Fruit fly (Drosophila melanogaster): ENCODE results near the gene CG31668.

CG31668 gene

dm6 chr2L:2193357-2193780, 12.6 kb downstream of the CG31668 start (continued):
- TF ChIP-seq trh (GFP tag; optimal IDR thresholded peaks at IDR 0.05) = no peak
- TF ChIP-seq CG15601 (tag; optimal IDR thresholded peaks at IDR 0.05) = peak; percentile 65
- peak; percentile 76 for TF ChIP-seq oc (tag; optimal IDR thresholded peaks at IDR 0.05)
- TF ChIP-seq vfl (GFP tag; optimal IDR thresholded peaks at IDR 0.05) = peak; percentile 26
- TF ChIP-seq CG13287 (GFP tag; IDR thresholded peaks at IDR 0.05; ENCODE audit: partially characterized antibody) = no peak
- TF ChIP-seq hb (GFP tag; IDR thresholded peaks at IDR 0.05; ENCODE audit: partially characterized antibody) = no peak
- TF ChIP-seq Adf1 (GFP tag; IDR thresholded peaks at IDR 0.05) = no peak
- peak in 1 of 2 experiments; percentile 45 for TF ChIP-seq Hr51 (GFP tag; optimal IDR thresholded peaks at IDR 0.05)
- no peak for TF ChIP-seq D19B (GFP tag; optimal IDR thresholded peaks at IDR 0.05)
- no peak for TF ChIP-seq gem (tag; optimal IDR thresholded peaks at IDR 0.05)
- no peak for TF ChIP-seq wdn (GFP tag; IDR thresholded peaks at IDR 0.05)
- peak; percentile 28 for TF ChIP-seq CG1233 (GFP tag; optimal IDR thresholded peaks at IDR 0.05)
- TF ChIP-seq onecut (GFP tag; IDR thresholded peaks at IDR 0.05) = peak; percentile 53
- TF ChIP-seq Sry-β (GFP tag; optimal IDR thresholded peaks at IDR 0.05) = peak; percentile 69
- TF ChIP-seq ken (GFP tag; IDR thresholded peaks at IDR 0.05) = no peak
- no peak for TF ChIP-seq usp (GFP tag; optimal IDR thresholded peaks at IDR 0.05)
- no peak for TF ChIP-seq Lpt (GFP tag; optimal IDR thresholded peaks at IDR 0.05)
- peak; percentile 23 for TF ChIP-seq CG7839 (tag; optimal IDR thresholded peaks at IDR 0.05)
- no peak for TF ChIP-seq Chrac-16 (GFP tag; optimal IDR thresholded peaks at IDR 0.05)
- no peak for TF ChIP-seq sc (optimal IDR thresholded peaks at IDR 0.05)
- TF ChIP-seq sc (GFP tag; optimal IDR thresholded peaks at IDR 0.05) = no peak
- no peak for TF ChIP-seq CkIIα-i1 (GFP tag; IDR thresholded peaks at IDR 0.05)
- TF ChIP-seq CG8359 (GFP tag; optimal IDR thresholded peaks at IDR 0.05; ENCODE audit: borderline replicate concordance) = peak; percentile 10
- TF ChIP-seq CG4617 (GFP tag; optimal IDR thresholded peaks at IDR 0.05; ENCODE audit: borderline replicate concordance) = no peak
- TF ChIP-seq CHES-1-like (GFP tag; optimal IDR thresholded peaks at IDR 0.05) = peak; percentile 3
- peak; percentile 88 for TF ChIP-seq Med (GFP tag)
- TF ChIP-seq Myb (GFP tag; optimal IDR thresholded peaks at IDR 0.05) = peak; percentile 98
- TF ChIP-seq bbx (GFP tag; IDR thresholded peaks at IDR 0.05; ENCODE audit: partially characterized antibody) = no peak
- TF ChIP-seq p53 (GFP tag; optimal IDR thresholded peaks at IDR 0.05) = no peak
- no peak for TF ChIP-seq CG12236 (GFP tag; optimal IDR thresholded peaks at IDR 0.05)
- no peak for TF ChIP-seq E2f1 (GFP tag; IDR thresholded peaks at IDR 0.05)
- TF ChIP-seq CG2712 (tag; optimal IDR thresholded peaks at IDR 0.05) = peak; percentile 42
- peak; percentile 38 for TF ChIP-seq salm (tag; optimal IDR thresholded peaks at IDR 0.05)
- TF ChIP-seq gce (GFP tag; IDR thresholded peaks at IDR 0.05) = no peak
- TF ChIP-seq CG18011 (GFP tag; optimal IDR thresholded peaks at IDR 0.05) = peak; percentile 15
- no peak for TF ChIP-seq Atf-2 (GFP tag; optimal IDR thresholded peaks at IDR 0.05)
- no peak for TF ChIP-seq CG10462 (GFP tag; optimal IDR thresholded peaks at IDR 0.05)
- TF ChIP-seq Trl (optimal IDR thresholded peaks at IDR 0.05) = no peak
- no peak for TF ChIP-seq Trl (GFP tag; optimal IDR thresholded peaks at IDR 0.05)
- no peak for TF ChIP-seq CG18764 (GFP tag; optimal IDR thresholded peaks at IDR 0.05)
- no peak for TF ChIP-seq CG4730 (GFP tag; IDR thresholded peaks at IDR 0.05)
- TF ChIP-seq Gsc (GFP tag; IDR thresholded peaks at IDR 0.05) = no peak
- peak; percentile 17 for TF ChIP-seq CG9797 (GFP tag; optimal IDR thresholded peaks at IDR 0.05)
- no peak for TF ChIP-seq chn (GFP tag; optimal IDR thresholded peaks at IDR 0.05)
- TF ChIP-seq tll (GFP tag; optimal IDR thresholded peaks at IDR 0.05) = no peak
- no peak for TF ChIP-seq CG7357 (GFP tag; IDR thresholded peaks at IDR 0.05)
- no peak for TF ChIP-seq Awh (GFP tag; IDR thresholded peaks at IDR 0.05)
- TF ChIP-seq exex (tag; optimal IDR thresholded peaks at IDR 0.05) = peak; percentile 9
- peak; percentile 22 for TF ChIP-seq CG12299 (tag; optimal IDR thresholded peaks at IDR 0.05)
- TF ChIP-seq fd64A (GFP tag; optimal IDR thresholded peaks at IDR 0.05) = peak; percentile 21
- TF ChIP-seq zen2 (GFP tag; IDR thresholded peaks at IDR 0.05; ENCODE audit: partially characterized antibody) = no peak
- peak; percentile 9 for TF ChIP-seq CG4328 (GFP tag; optimal IDR thresholded peaks at IDR 0.05)
